Worm (Caenorhabditis elegans) whole organism, midembryonic: ENCODE data around the gene C30F2.4.

Experiments used
- T22C8.4 ChIP-seq: fragments of 200-800 bp; sonication (Bioruptor generic); IDR thresholded peaks from 2 replicates; pipeline ENCODE4 v1.3.6; 2022; ENCODE audit warnings: missing genetic modification characterization, missing compliant biosample characterization
- cog-1 ChIP-seq: sonication (generic microtip); optimal IDR thresholded peaks from 2 replicates; lab custom pipeline; 2016; ENCODE audit warnings: missing genetic modification characterization, missing compliant biosample characterization
- flt-1 ChIP-seq: fragments of 200-800 bp; sonication (Bioruptor generic); IDR thresholded peaks from 2 replicates; pipeline ENCODE4 v1.3.6; 2022; ENCODE audit warnings: missing genetic modification characterization, missing compliant biosample characterization
- med-1 ChIP-seq: sonication (generic microtip); optimal IDR thresholded peaks from 2 replicates; lab custom pipeline; 2017; ENCODE audit warnings: missing genetic modification characterization, mild to moderate bottlenecking, missing compliant biosample characterization, antibody characterized with exemption, missing genetic modification reagents; ENCODE audit not compliant: insufficient read depth
- tab-1 ChIP-seq: fragments of 200-800 bp; sonication (Bioruptor generic); IDR thresholded peaks from 2 replicates; pipeline ENCODE4 v1.3.6; 2022; ENCODE audit warnings: missing genetic modification characterization, missing compliant biosample characterization
- ztf-23 ChIP-seq: fragments of 200-800 bp; sonication (Bioruptor generic); IDR thresholded peaks from 2 replicates; pipeline ENCODE4 v1.3.6; 2022; ENCODE audit warnings: missing genetic modification reagents, missing genetic modification characterization, missing compliant biosample characterization

DNA sequence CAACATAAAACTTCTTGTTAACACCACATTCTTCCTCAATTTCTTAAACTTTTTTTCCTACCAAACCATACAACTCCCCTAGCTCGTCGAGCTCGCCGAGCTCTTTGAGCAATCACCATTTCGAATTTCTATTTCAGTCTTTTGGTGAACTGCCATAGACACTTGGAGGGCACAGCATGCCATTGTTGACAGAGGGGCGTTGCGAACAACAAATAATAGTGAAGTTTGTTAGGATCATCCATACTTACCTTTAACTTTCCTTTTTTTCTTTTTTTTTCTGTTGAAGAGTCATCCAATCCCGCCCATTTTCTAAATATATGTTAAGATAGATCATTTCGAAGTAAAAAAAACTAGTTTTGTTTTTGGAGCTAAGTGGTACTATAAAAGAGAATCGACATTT, 5.7 kb upstream of the C30F2.4 start, which contains the start of gene idpp-14:
- no peak for TF ChIP-seq cog-1 (tag; lab: Kevin White, UChicago)
- no peak for TF ChIP-seq ztf-23
- TF ChIP-seq med-1 (GFP tag; lab: Kevin White, UChicago), result no peak
- TF ChIP-seq flt-1, result no peak
- no peak for TF ChIP-seq T22C8.4 (GFP tag; lab: Robert Waterston, UW)
- TF ChIP-seq tab-1 (GFP tag; lab: Robert Waterston, UW), result no peak
